Worm (Caenorhabditis elegans): ENCODE data around the gene wbp-11.

ce11 chrII:10203765-10204164, 31.0 kb downstream of the wbp-11 start:
- TF ChIP-seq skn-1 (tag; optimal IDR thresholded peaks at IDR 0.05) (no peak), lin-13 (GFP tag; optimal IDR thresholded peaks at IDR 0.05) (no peak), F10B5.3 (tag; optimal IDR thresholded peaks at IDR 0.05) (no peak), ceh-62 (tag; optimal IDR thresholded peaks at IDR 0.05) (no peak), unc-62 (GFP tag; optimal IDR thresholded peaks at IDR 0.05 in 1 of 2) (no peak), unc-62 (tag; optimal IDR thresholded peaks at IDR 0.05) (no peak), pqm-1 (tag; optimal IDR thresholded peaks at IDR 0.05) (no peak)

Measured in whole organism, L4 larva.